Worm (Caenorhabditis elegans) whole organism, late embryonic: ENCODE results near the gene F42G4.6.

ENCODE experiments used
- F13H6.1 ChIP-seq: sonication (generic microtip); optimal IDR thresholded peaks from 2 replicates; lab custom pipeline; 2016; ENCODE audit warnings: missing genetic modification characterization, missing compliant biosample characterization
- K09A11.1 ChIP-seq: sonication (generic microtip); optimal IDR thresholded peaks from 2 replicates; lab custom pipeline; 2017; ENCODE audit warnings: antibody characterized with exemption, mild to moderate bottlenecking, missing genetic modification characterization, missing compliant biosample characterization; ENCODE audit not compliant: insufficient read depth
- T23F11.4 ChIP-seq: fragments of 200-800 bp; sonication (Bioruptor generic); optimal IDR thresholded peaks from 2 replicates; lab custom pipeline; 2018; ENCODE audit warnings: mild to moderate bottlenecking, missing genetic modification characterization, missing compliant biosample characterization
- Y22D7AL.16 ChIP-seq: sonication (generic microtip); optimal IDR thresholded peaks from 2 replicates; lab custom pipeline; 2016; ENCODE audit warnings: missing genetic modification characterization, missing compliant biosample characterization
- ceh-14 ChIP-seq: sonication (generic microtip); optimal IDR thresholded peaks from 2 replicates; lab custom pipeline; 2016; ENCODE audit warnings: missing genotype, missing genetic modification characterization, missing compliant biosample characterization
- ceh-18 ChIP-seq: sonication (generic microtip); optimal IDR thresholded peaks from 2 replicates; lab custom pipeline; 2016; ENCODE audit warnings: missing genetic modification characterization, missing compliant biosample characterization
- ceh-19 ChIP-seq: fragments of 200-800 bp; sonication (Bioruptor generic); optimal IDR thresholded peaks from 2 replicates; lab custom pipeline; 2018; ENCODE audit warnings: mild to moderate bottlenecking, missing genetic modification characterization, missing compliant biosample characterization
- ceh-2 ChIP-seq: sonication (generic microtip); optimal IDR thresholded peaks from 2 replicates; lab custom pipeline; 2016; ENCODE audit warnings: missing genotype, missing genetic modification characterization, missing compliant biosample characterization
- ceh-24 ChIP-seq: sonication (generic microtip); optimal IDR thresholded peaks from 2 replicates; lab custom pipeline; 2016; ENCODE audit warnings: mild to moderate bottlenecking, missing genetic modification characterization, missing compliant biosample characterization
- ceh-31 ChIP-seq: sonication (generic microtip); optimal IDR thresholded peaks from 2 replicates; lab custom pipeline; 2016; ENCODE audit warnings: missing genetic modification characterization, missing compliant biosample characterization
- ceh-34 ChIP-seq: sonication (generic microtip); optimal IDR thresholded peaks from 2 replicates; lab custom pipeline; 2016; ENCODE audit warnings: mild to moderate bottlenecking, missing genetic modification characterization, missing compliant biosample characterization
- ceh-45 ChIP-seq: fragments of 200-800 bp; sonication (Bioruptor generic); IDR thresholded peaks from 2 replicates; pipeline ENCODE4 v1.3.6; 2022; ENCODE audit warnings: missing genetic modification reagents, missing genetic modification characterization, missing compliant biosample characterization
- ceh-48 ChIP-seq: sonication (generic microtip); optimal IDR thresholded peaks from 2 replicates; lab custom pipeline; 2016; ENCODE audit warnings: missing genetic modification characterization, inconsistent platforms, missing compliant biosample characterization
- ceh-9 ChIP-seq: sonication (generic microtip); optimal IDR thresholded peaks from 2 replicates; lab custom pipeline; 2016; ENCODE audit warnings: mild to moderate bottlenecking, missing genetic modification characterization, inconsistent platforms, missing compliant biosample characterization
- che-1 ChIP-seq: sonication (generic microtip); optimal IDR thresholded peaks from 2 replicates; lab custom pipeline; 2016; ENCODE audit warnings: mild to moderate bottlenecking, missing genetic modification characterization, missing compliant biosample characterization
- dve-1 ChIP-seq: sonication (generic microtip); optimal IDR thresholded peaks from 2 replicates; lab custom pipeline; 2017; ENCODE audit warnings: antibody characterized with exemption, mild to moderate bottlenecking, missing genetic modification characterization, missing compliant biosample characterization
- elt-2 ChIP-seq: sonication (generic microtip); optimal IDR thresholded peaks from 2 replicates; lab custom pipeline; 2016; ENCODE audit warnings: missing genetic modification reagents, missing genetic modification characterization, missing compliant biosample characterization
- ets-4 ChIP-seq: sonication (generic microtip); optimal IDR thresholded peaks from 2 replicates; lab custom pipeline; 2016; ENCODE audit warnings: missing genetic modification characterization, missing compliant biosample characterization
- fax-1 ChIP-seq: sonication (generic microtip); optimal IDR thresholded peaks from 2 replicates; lab custom pipeline; 2016; ENCODE audit warnings: missing genotype, missing genetic modification characterization, missing compliant biosample characterization
- fkh-10 ChIP-seq: fragments of 150-350 bp; optimal IDR thresholded peaks from 2 replicates; lab custom pipeline; 2014; ENCODE audit warnings: missing biosample characterization, missing genetic modification reagents, missing genetic modification characterization
- hlh-13 ChIP-seq: fragments of 200-800 bp; sonication (Bioruptor generic); optimal IDR thresholded peaks from 2 replicates; lab custom pipeline; 2018; ENCODE audit warnings: mild to moderate bottlenecking, missing genetic modification characterization, missing compliant biosample characterization
- hlh-6 ChIP-seq: sonication (generic microtip); optimal IDR thresholded peaks from 2 replicates; lab custom pipeline; 2016; ENCODE audit warnings: missing genotype, missing genetic modification characterization, missing compliant biosample characterization
- hlh-8 ChIP-seq: sonication (generic microtip); optimal IDR thresholded peaks from 2 replicates; lab custom pipeline; 2016; ENCODE audit warnings: missing genotype, missing genetic modification characterization, missing compliant biosample characterization
- lin-11 ChIP-seq: fragments of 200-800 bp; sonication (Bioruptor generic); optimal IDR thresholded peaks from 2 replicates; lab custom pipeline; 2018; ENCODE audit warnings: mild to moderate bottlenecking, missing genetic modification characterization, missing compliant biosample characterization
- madf-2 ChIP-seq: sonication (generic microtip); optimal IDR thresholded peaks from 2 replicates; lab custom pipeline; 2017; ENCODE audit warnings: missing genetic modification characterization, missing compliant biosample characterization
- mec-3 ChIP-seq: sonication (generic microtip); optimal IDR thresholded peaks from 2 replicates; lab custom pipeline; 2016; ENCODE audit warnings: borderline replicate concordance, missing genetic modification characterization, missing compliant biosample characterization
- nfya-1 ChIP-seq: sonication (generic microtip); optimal IDR thresholded peaks from 2 replicates; lab custom pipeline; 2017; ENCODE audit warnings: missing genetic modification characterization, mild to moderate bottlenecking, missing compliant biosample characterization, antibody characterized with exemption, moderate library complexity
- odd-2 ChIP-seq: sonication (generic microtip); optimal IDR thresholded peaks from 2 replicates; lab custom pipeline; 2017; ENCODE audit warnings: antibody characterized with exemption, mild to moderate bottlenecking, missing genetic modification characterization, missing compliant biosample characterization
- pax-1 ChIP-seq: fragments of 150-350 bp; optimal IDR thresholded peaks from 2 replicates; lab custom pipeline; 2014; ENCODE audit warnings: missing biosample characterization, missing genetic modification characterization
- pha-4 ChIP-seq: fragments of 150-350 bp; optimal IDR thresholded peaks from 2 replicates; lab custom pipeline; 2018; ENCODE audit warnings: missing biosample characterization, missing genetic modification reagents, missing genetic modification characterization
- pros-1 ChIP-seq: fragments of 150-350 bp; optimal IDR thresholded peaks from 2 replicates; lab custom pipeline; 2014; ENCODE audit warnings: missing biosample characterization, missing genetic modification reagents, missing genetic modification characterization
- sdc-2 ChIP-seq: sonication (generic microtip); optimal IDR thresholded peaks from 2 replicates; lab custom pipeline; 2016; ENCODE audit warnings: missing genotype, missing genetic modification characterization, missing compliant biosample characterization
- sox-2 ChIP-seq: fragments of 200-800 bp; sonication (Bioruptor generic); IDR thresholded peaks from 2 replicates; pipeline ENCODE4 v1.3.6; 2022; ENCODE audit warnings: missing genetic modification reagents, missing genetic modification characterization, missing compliant biosample characterization
- sox-4 ChIP-seq: sonication (generic microtip); optimal IDR thresholded peaks from 2 replicates; lab custom pipeline; 2017; ENCODE audit warnings: mild to moderate bottlenecking, missing genetic modification characterization, inconsistent platforms, missing compliant biosample characterization
- syd-9 ChIP-seq: sonication (generic microtip); optimal IDR thresholded peaks from 2 replicates; lab custom pipeline; 2016; ENCODE audit warnings: mild to moderate bottlenecking, missing genetic modification characterization, moderate library complexity, missing compliant biosample characterization
- tbx-2 ChIP-seq: sonication (generic microtip); optimal IDR thresholded peaks from 2 replicates; lab custom pipeline; 2016; ENCODE audit warnings: missing genetic modification characterization, missing compliant biosample characterization
- tbx-7 ChIP-seq: sonication (generic microtip); optimal IDR thresholded peaks from 2 replicates; lab custom pipeline; 2016; ENCODE audit warnings: missing genotype, missing genetic modification characterization, missing compliant biosample characterization
- ttx-3 ChIP-seq: sonication (generic microtip); optimal IDR thresholded peaks from 2 replicates; lab custom pipeline; 2016; ENCODE audit warnings: missing genetic modification reagents, missing genetic modification characterization, missing compliant biosample characterization
- unc-55 ChIP-seq: sonication (generic microtip); optimal IDR thresholded peaks from 2 replicates; lab custom pipeline; 2017; ENCODE audit warnings: missing biosample characterization, missing genetic modification reagents, missing genetic modification characterization

The F42G4.6 gene

ce11 chrII:13078848-13079428, at the start of gene F42G4.6:
TSS of gene F42G4.6 (plus strand) at chrII:13079378.
- TF ChIP-seq ceh-45 (GFP tag; lab: Robert Waterston, UW) (no peak), fkh-10 (no peak)

- peak; percentile 30 for TF ChIP-seq ceh-31
- TF ChIP-seq ceh-34: peak; percentile 59
- TF ChIP-seq nfya-1 (tag; lab: Kevin White, UChicago): no peak
- peak; percentile 19 for TF ChIP-seq ceh-19 (GFP tag; lab: Kevin White, UChicago)
- TF ChIP-seq che-1: no peak
- TF ChIP-seq, all 69 proteins: peak for 3
These were observed 49.1 kb upstream of the F42G4.6 start for ce11 chrII:13030051-13030437.

ce11 chrII:13030567-13031188, 48.5 kb upstream of the F42G4.6 start:
- TF ChIP-seq lin-11 (no peak), unc-55 (GFP tag; lab: Kevin White, UChicago) (peak; percentile 39), pros-1 (tag; lab: Kevin White, UChicago) (peak; percentile 48), K09A11.1 (no peak), pha-4 (tag; lab: Kevin White, UChicago) (no peak), hlh-6 (tag; lab: Kevin White, UChicago) (no peak), ceh-2 (tag; lab: Kevin White, UChicago) (peak; percentile 4), sox-4 (tag; lab: Kevin White, UChicago) (no peak), madf-2 (tag; lab: Kevin White, UChicago) (no peak), fax-1 (tag; lab: Kevin White, UChicago) (no peak), ceh-9 (tag; lab: Kevin White, UChicago) (no peak), ceh-48 (tag; lab: Kevin White, UChicago) (no peak), pax-1 (no peak), odd-2 (tag; lab: Kevin White, UChicago) (no peak), syd-9 (tag; lab: Kevin White, UChicago) (no peak), dve-1 (tag; lab: Kevin White, UChicago) (peak; percentile 69), ceh-31 (peak; percentile 18), sdc-2 (tag; lab: Kevin White, UChicago) (no peak), ceh-24 (tag; lab: Kevin White, UChicago) (no peak), T23F11.4 (no peak), ceh-14 (tag; lab: Kevin White, UChicago) (no peak), ttx-3 (no peak), mec-3 (tag; lab: Kevin White, UChicago) (no peak), F13H6.1 (tag; lab: Kevin White, UChicago) (peak; percentile 20), elt-2 (peak; percentile 7), Y22D7AL.16 (no peak), hlh-8 (peak; percentile 12), ets-4 (tag; lab: Kevin White, UChicago) (peak; percentile 25), ceh-18 (tag; lab: Kevin White, UChicago) (peak; percentile 50), tbx-2 (tag; lab: Kevin White, UChicago) (peak; percentile 55), tbx-7 (no peak), nfya-1 (tag; lab: Kevin White, UChicago) (peak; percentile 80), hlh-13 (GFP tag; lab: Kevin White, UChicago) (no peak), sox-2 (GFP tag; lab: Robert Waterston, UW) (no peak)
